Worm (Caenorhabditis elegans): ENCODE results near the gene hpk-1.

Gene hpk-1

ce11 chrX:4222779-4223387 lies 5.8 kb upstream of the hpk-1 start (continued):
- TF ChIP-seq T26A8.4 (GFP tag; IDR thresholded peaks at IDR 0.05), result peak; percentile 92
- TF ChIP-seq lin-29 (GFP tag; IDR thresholded peaks at IDR 0.05), result peak; percentile 13; the same call in 1 of the 2 replicates
- TF ChIP-seq jun-1 (tag; optimal IDR thresholded peaks at IDR 0.05), result peak; percentile 32
- peak; percentile 88 for TF ChIP-seq nhr-102 (tag; optimal IDR thresholded peaks at IDR 0.05)
- TF ChIP-seq ama-1 (optimal IDR thresholded peaks at IDR 0.05), result peak; percentile 96
- TF ChIP-seq php-3 (GFP tag; IDR thresholded peaks at IDR 0.05), result peak; percentile 83
- peak; percentile 76 for TF ChIP-seq spr-3 (GFP tag; optimal IDR thresholded peaks at IDR 0.05)
- TF ChIP-seq saeg-2 (GFP tag; IDR thresholded peaks at IDR 0.05), result peak; percentile 63
- TF ChIP-seq nhr-11 (tag; optimal IDR thresholded peaks at IDR 0.05), result peak; percentile 17
- no peak for TF ChIP-seq F26F4.8 (GFP tag; conservative IDR thresholded peaks at IDR 0.05)
- peak; percentile 46 for TF ChIP-seq mes-2 (tag; optimal IDR thresholded peaks at IDR 0.05; ENCODE audit: poor library complexity, severe bottlenecking)
- TF ChIP-seq rbr-2 (tag; optimal IDR thresholded peaks at IDR 0.05), result peak; percentile 84
- no peak for TF ChIP-seq vab-7 (GFP tag; IDR thresholded peaks at IDR 0.05)
- TF ChIP-seq ceh-32 (tag; optimal IDR thresholded peaks at IDR 0.05; ENCODE audit: poor library complexity), result peak; percentile 62
- TF ChIP-seq dmd-9 (GFP tag; IDR thresholded peaks at IDR 0.05), result no peak
- no peak for TF ChIP-seq skn-1 (tag; optimal IDR thresholded peaks at IDR 0.05)
- TF ChIP-seq F10B5.3 (tag; optimal IDR thresholded peaks at IDR 0.05), result peak; percentile 80
- TF ChIP-seq ctbp-1 (GFP tag; IDR thresholded peaks at IDR 0.05), result peak; percentile 86

ce11 chrX:4222200-4222599 lies 5.1 kb upstream of the hpk-1 start:
- TF ChIP-seq nhr-11 (tag; optimal IDR thresholded peaks at IDR 0.05) (peak; percentile 44), mep-1 (tag; optimal IDR thresholded peaks at IDR 0.05) (peak; percentile 15), lsy-2 (tag; optimal IDR thresholded peaks at IDR 0.05) (peak in 1 of 2 experiments; percentile 62), dmd-9 (GFP tag; IDR thresholded peaks at IDR 0.05) (no peak)

DNA sequence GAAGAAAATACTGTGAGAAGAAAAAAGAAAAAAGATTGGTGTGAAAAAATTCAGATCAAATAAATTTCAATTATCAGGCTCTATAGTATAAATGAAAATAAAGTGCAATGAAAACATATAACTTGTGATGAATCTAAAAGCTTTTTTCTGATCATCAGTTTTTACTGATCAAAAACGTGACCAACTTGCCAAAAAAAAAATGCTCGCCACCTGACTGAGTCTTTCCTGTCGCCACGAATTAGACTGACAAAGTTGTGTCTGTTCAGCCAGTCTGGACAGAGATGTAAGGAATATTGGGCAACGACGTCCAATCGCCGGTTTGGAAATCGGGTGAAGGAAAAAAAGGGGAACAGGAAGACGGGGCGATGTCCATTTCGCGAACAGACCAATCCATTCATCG lies 2.4 kb upstream of the hpk-1 start:
- TF ChIP-seq hlh-11 (tag; optimal IDR thresholded peaks at IDR 0.05) (peak; percentile 54), ZK546.5 (tag; optimal IDR thresholded peaks at IDR 0.05) (no peak), dmd-6 (GFP tag; IDR thresholded peaks at IDR 0.05) (peak; percentile 21; the same call in 1 of the 2 replicates), mes-2 (tag; optimal IDR thresholded peaks at IDR 0.05; ENCODE audit: poor library complexity, severe bottlenecking) (peak; percentile 26), dve-1 (tag; optimal IDR thresholded peaks at IDR 0.05; ENCODE audit: insufficient read depth) (peak; percentile 7), ceh-20 (GFP tag; IDR thresholded peaks at IDR 0.05) (peak; percentile 62; the same call in 1 of the 2 replicates), nhr-102 (tag; optimal IDR thresholded peaks at IDR 0.05) (no peak), lin-13 (GFP tag; optimal IDR thresholded peaks at IDR 0.05) (no peak), pqm-1 (tag; optimal IDR thresholded peaks at IDR 0.05) (no peak), hlh-30 (tag; optimal IDR thresholded peaks at IDR 0.05; ENCODE audit: insufficient read depth) (peak; percentile 81)

ce11 chrX:4218174-4218573 lies 1.1 kb upstream of the hpk-1 start, which contains the start of gene W01H2.2:
TSS of gene W01H2.2 (minus strand) at chrX:4218458.
- peak; percentile 70 for TF ChIP-seq set-16 (GFP tag; IDR thresholded peaks at IDR 0.05)
- peak; percentile 33 for TF ChIP-seq rbr-2 (tag; optimal IDR thresholded peaks at IDR 0.05)
- TF ChIP-seq egl-43 (GFP tag; IDR thresholded peaks at IDR 0.05), result peak; percentile 62
- TF ChIP-seq ZK546.5 (tag; optimal IDR thresholded peaks at IDR 0.05), result no peak

ce11 chrX:4215500-4216107 lies 1.5 kb downstream of the hpk-1 start:
- TF ChIP-seq dmd-6 (GFP tag; IDR thresholded peaks at IDR 0.05) (peak; percentile 75), lin-38 (GFP tag; IDR thresholded peaks at IDR 0.05) (no peak), mxl-3 (GFP tag; optimal IDR thresholded peaks at IDR 0.05) (peak; percentile 33), fos-1 (tag; optimal IDR thresholded peaks at IDR 0.05) (no peak), vab-7 (GFP tag; IDR thresholded peaks at IDR 0.05) (no peak), mep-1 (tag; optimal IDR thresholded peaks at IDR 0.05) (peak; percentile 44), zfp-3 (GFP tag; conservative IDR thresholded peaks at IDR 0.05) (0 out of 2 replicates have a peak, but pooled peaks have one; percentile 29), unc-62 (GFP tag; optimal IDR thresholded peaks at IDR 0.05 in 1 of 2) (peak in 1 of 2 experiments; percentile 37), unc-62 (tag; optimal IDR thresholded peaks at IDR 0.05) (no peak), lsy-2 (tag; optimal IDR thresholded peaks at IDR 0.05) (peak in 1 of 2 experiments; percentile 27), hlh-30 (tag; optimal IDR thresholded peaks at IDR 0.05; ENCODE audit: insufficient read depth) (peak; percentile 9), daf-16 (GFP tag; optimal IDR thresholded peaks at IDR 0.05) (peak; percentile 2 to 78), daf-16 (tag; optimal IDR thresholded peaks at IDR 0.05) (peak; percentile 96), lin-13 (GFP tag; optimal IDR thresholded peaks at IDR 0.05) (peak; percentile 8), nhr-48 (tag; optimal IDR thresholded peaks at IDR 0.05) (peak; percentile 48), dve-1 (tag; optimal IDR thresholded peaks at IDR 0.05; ENCODE audit: insufficient read depth) (peak; percentile 92), T26A8.4 (GFP tag; IDR thresholded peaks at IDR 0.05) (no peak), hlh-11 (tag; optimal IDR thresholded peaks at IDR 0.05) (peak; percentile 78)
